Fruit fly (Drosophila melanogaster) Kc167 (cell line): ENCODE data around the gene mxc.

Source experiments
- h ChIP-seq: fragments of >200 bp; optimal IDR thresholded peaks from 3 replicates; lab custom pipeline; 2018; ENCODE audit warnings: missing external identifiers
- psq ChIP-seq: fragments of >200 bp; optimal IDR thresholded peaks from 2 replicates; lab custom pipeline; 2017; ENCODE audit warnings: missing external identifiers

DNA sequence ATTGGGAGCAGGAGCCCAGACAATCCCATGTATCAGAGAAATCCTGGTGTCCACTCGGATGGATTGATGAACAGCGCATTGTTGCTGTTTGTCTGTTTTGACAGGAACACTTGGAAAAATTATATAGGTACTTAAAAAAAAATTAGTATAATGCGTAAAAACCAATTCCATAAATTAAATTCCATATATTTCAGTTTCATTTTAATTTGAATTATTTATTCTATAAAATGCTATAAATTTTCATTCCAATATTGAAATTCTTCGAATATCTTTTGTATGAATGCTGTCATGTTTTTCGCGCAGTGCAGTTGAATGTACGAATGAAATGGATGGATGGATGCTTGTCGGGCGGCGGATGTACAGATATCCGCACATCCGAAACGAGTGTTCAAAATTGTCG is 32.5 kb downstream of the mxc start, which contains the start of gene SmydA-9:
- TF ChIP-seq psq (lab: Kevin White, UChicago) = no peak
- TF ChIP-seq h = no peak
